Worm (Caenorhabditis elegans): Measurements from ENCODE around the gene M117.6.

ce11 chrIV:11867652-11868232 is 39.8 kb upstream of the M117.6 start:
- TF ChIP-seq R02D3.7 (tag; optimal IDR thresholded peaks at IDR 0.05) (no peak), fkh-10 (GFP tag; optimal IDR thresholded peaks at IDR 0.05) (no peak), hif-1 (tag; optimal IDR thresholded peaks at IDR 0.05) (no peak), ZK546.5 (tag; optimal IDR thresholded peaks at IDR 0.05) (no peak), D1046.2 (GFP tag; IDR thresholded peaks at IDR 0.05) (no peak), mdl-1 (tag; optimal IDR thresholded peaks at IDR 0.05) (no peak), spr-3 (GFP tag; optimal IDR thresholded peaks at IDR 0.05) (no peak), ceh-82 (tag; optimal IDR thresholded peaks at IDR 0.05) (no peak), nhr-102 (tag; optimal IDR thresholded peaks at IDR 0.05) (no peak), aha-1 (tag) (no peak), ama-1 (optimal IDR thresholded peaks at IDR 0.05) (no peak)
